Fruit fly (Drosophila melanogaster) whole organism, prepupa: Measurements from ENCODE around the gene Rbbp5.

Experiments used
- CG10669 ChIP-seq: fragments of 200-800 bp; sonication (Bioruptor generic); optimal IDR thresholded peaks from 3 replicates; lab custom pipeline; 2018; ENCODE audit warnings: missing biosample characterization, mild to moderate bottlenecking, missing genetic modification characterization, moderate library complexity
- CG11902 ChIP-seq: fragments of 200-800 bp; sonication (Bioruptor generic); optimal IDR thresholded peaks from 3 replicates; lab custom pipeline; 2016; ENCODE audit warnings: missing biosample characterization, missing genetic modification characterization
- CG15336 ChIP-seq: fragments of 200-800 bp; sonication (Bioruptor generic); IDR thresholded peaks from 2 replicates; pipeline ENCODE4 v1.3.6; 2022; ENCODE audit warnings: missing biosample characterization, missing genetic modification characterization
- CG1621 ChIP-seq: fragments of 200-800 bp; sonication (Bioruptor generic); optimal IDR thresholded peaks from 3 replicates; lab custom pipeline; 2018; ENCODE audit warnings: missing biosample characterization, mild to moderate bottlenecking, missing genetic modification characterization
- CG16779 ChIP-seq: fragments of 200-800 bp; sonication (Bioruptor generic); optimal IDR thresholded peaks from 3 replicates; lab custom pipeline; 2017; ENCODE audit warnings: missing biosample characterization, mild to moderate bottlenecking, missing genetic modification characterization
- CG3032 ChIP-seq: fragments of 200-800 bp; optimal IDR thresholded peaks from 2 replicates; lab custom pipeline; 2019; ENCODE audit warnings: missing biosample characterization, mild to moderate bottlenecking, missing genetic modification characterization, moderate library complexity
- CG31627 ChIP-seq: fragments of 200-800 bp; sonication (Bioruptor generic); optimal IDR thresholded peaks from 3 replicates; lab custom pipeline; 2016; ENCODE audit warnings: missing biosample characterization, missing genetic modification characterization
- CG32006 ChIP-seq: fragments of 200-800 bp; sonication (Bioruptor generic); optimal IDR thresholded peaks from 3 replicates; lab custom pipeline; 2017; ENCODE audit warnings: missing biosample characterization, mild to moderate bottlenecking, missing genetic modification characterization
- CG34406 ChIP-seq: fragments of 200-800 bp; sonication (Bioruptor generic); optimal IDR thresholded peaks from 3 replicates; lab custom pipeline; 2016; ENCODE audit warnings: missing biosample characterization, missing genetic modification characterization
- CG4318 ChIP-seq: fragments of 200-800 bp; sonication (Bioruptor generic); optimal IDR thresholded peaks from 3 replicates; lab custom pipeline; 2017; ENCODE audit warnings: missing biosample characterization, mild to moderate bottlenecking, missing genetic modification characterization
- CG6163 ChIP-seq: fragments of 200-800 bp; sonication (Bioruptor generic); IDR thresholded peaks from 3 replicates; pipeline ENCODE4 v1.3.6; 2022; ENCODE audit warnings: missing biosample characterization, missing genetic modification characterization
- CG6276 ChIP-seq: fragments of 200-800 bp; sonication (Bioruptor generic); optimal IDR thresholded peaks from 2 replicates; lab custom pipeline; 2017; ENCODE audit warnings: missing biosample characterization, mild to moderate bottlenecking, missing genetic modification characterization
- CG6792 ChIP-seq: fragments of 200-800 bp; sonication (Bioruptor generic); optimal IDR thresholded peaks from 3 replicates; lab custom pipeline; 2016; ENCODE audit warnings: missing biosample characterization, missing genetic modification characterization
- CG6808 ChIP-seq: fragments of 200-800 bp; sonication (Bioruptor generic); optimal IDR thresholded peaks from 3 replicates; lab custom pipeline; 2017; ENCODE audit warnings: missing biosample characterization, missing genetic modification characterization, mild to moderate bottlenecking, moderate library complexity, missing genetic modification reagents
- CG7368 ChIP-seq: fragments of 200-800 bp; sonication (Bioruptor generic); optimal IDR thresholded peaks from 3 replicates; lab custom pipeline; 2016; ENCODE audit warnings: missing biosample characterization, missing genetic modification characterization
- CG9139 ChIP-seq: fragments of 200-800 bp; sonication (Bioruptor generic); optimal IDR thresholded peaks from 3 replicates; lab custom pipeline; 2017; ENCODE audit warnings: missing biosample characterization, mild to moderate bottlenecking, missing genetic modification characterization
- Eip75B ChIP-seq: fragments of 200-800 bp; sonication (Bioruptor generic); optimal IDR thresholded peaks from 3 replicates; lab custom pipeline; 2016; ENCODE audit warnings: missing biosample characterization, missing genetic modification characterization
- Eip78C ChIP-seq: fragments of 200-800 bp; sonication (Bioruptor generic); peaks from one replicate; lab custom pipeline; 2016; ENCODE audit warnings: missing biosample characterization, missing genetic modification characterization
- Eip93F ChIP-seq: fragments of 200-800 bp; sonication (Bioruptor generic); optimal IDR thresholded peaks from 2 replicates; lab custom pipeline; 2016; ENCODE audit warnings: missing biosample characterization, mild to moderate bottlenecking, missing genetic modification characterization
- Ets21C ChIP-seq: fragments of 200-800 bp; sonication (Bioruptor generic); optimal IDR thresholded peaks from 3 replicates; lab custom pipeline; 2016; ENCODE audit warnings: missing biosample characterization, missing genetic modification characterization
- Gug ChIP-seq: fragments of 200-800 bp; sonication (Bioruptor generic); IDR thresholded peaks from 2 replicates; pipeline ENCODE4 v1.3.6; 2022; ENCODE audit warnings: missing biosample characterization, missing genetic modification characterization
- Hr39 ChIP-seq: fragments of 200-800 bp; sonication (Bioruptor generic); optimal IDR thresholded peaks from 2 replicates; lab custom pipeline; 2016; ENCODE audit warnings: missing biosample characterization, missing genetic modification characterization
- Hr4 ChIP-seq: fragments of 200-800 bp; sonication (Bioruptor generic); optimal IDR thresholded peaks from 3 replicates; lab custom pipeline; 2016; ENCODE audit warnings: missing biosample characterization, missing genetic modification characterization
- Lpt ChIP-seq: fragments of 200-800 bp; sonication (Bioruptor generic); optimal IDR thresholded peaks from 3 replicates; lab custom pipeline; 2016; ENCODE audit warnings: missing biosample characterization, missing genetic modification characterization
- Met ChIP-seq: fragments of 200-800 bp; sonication (Bioruptor generic); optimal IDR thresholded peaks from 3 replicates; lab custom pipeline; 2016; ENCODE audit warnings: missing biosample characterization, missing genetic modification characterization
- OdsH ChIP-seq: fragments of 200-800 bp; sonication (Bioruptor generic); optimal IDR thresholded peaks from 3 replicates; lab custom pipeline; 2016; ENCODE audit warnings: missing biosample characterization, missing genetic modification characterization
- Smox ChIP-seq: fragments of 200-800 bp; sonication (Bioruptor generic); optimal IDR thresholded peaks from 3 replicates; lab custom pipeline; 2016; ENCODE audit warnings: missing biosample characterization, missing genetic modification characterization
- Sox102F ChIP-seq: fragments of 200-800 bp; sonication (Bioruptor generic); optimal IDR thresholded peaks from 2 replicates; lab custom pipeline; 2016; ENCODE audit warnings: missing biosample characterization, mild to moderate bottlenecking, missing genetic modification characterization
- Sox15 ChIP-seq: fragments of 200-800 bp; sonication (Bioruptor generic); optimal IDR thresholded peaks from 3 replicates; lab custom pipeline; 2016; ENCODE audit warnings: missing biosample characterization, missing genetic modification characterization
- achi ChIP-seq: fragments of 200-800 bp; sonication (Bioruptor generic); optimal IDR thresholded peaks from 3 replicates; lab custom pipeline; 2016; ENCODE audit warnings: missing biosample characterization, missing genetic modification characterization
- cyc ChIP-seq: fragments of 200-800 bp; sonication (Bioruptor generic); optimal IDR thresholded peaks from 3 replicates; lab custom pipeline; 2016; ENCODE audit warnings: missing biosample characterization, missing genetic modification characterization
- eg ChIP-seq: fragments of 200-800 bp; sonication (Bioruptor generic); IDR thresholded peaks from 3 replicates; pipeline ENCODE4 v1.3.6; 2022; ENCODE audit warnings: missing biosample characterization, missing genetic modification characterization
- esn ChIP-seq: fragments of 200-800 bp; sonication (Bioruptor generic); optimal IDR thresholded peaks from 2 replicates; lab custom pipeline; 2016; ENCODE audit warnings: missing biosample characterization, mild to moderate bottlenecking, missing genetic modification characterization, moderate library complexity
- fd85E ChIP-seq: fragments of 200-800 bp; sonication (Bioruptor generic); optimal IDR thresholded peaks from 3 replicates; lab custom pipeline; 2016; ENCODE audit warnings: missing biosample characterization, missing genetic modification characterization
- fkh ChIP-seq: fragments of 200-800 bp; sonication (Bioruptor generic); optimal IDR thresholded peaks from 3 replicates; lab custom pipeline; 2017; ENCODE audit warnings: missing biosample characterization, mild to moderate bottlenecking, missing genetic modification characterization, moderate library complexity
- lz ChIP-seq: fragments of 200-800 bp; sonication (Bioruptor generic); optimal IDR thresholded peaks from 3 replicates; lab custom pipeline; 2016; ENCODE audit warnings: missing biosample characterization, missing genetic modification characterization
- net ChIP-seq: fragments of 200-800 bp; sonication (Bioruptor generic); optimal IDR thresholded peaks from 3 replicates; lab custom pipeline; 2016; ENCODE audit warnings: missing biosample characterization, missing genetic modification characterization
- salr ChIP-seq, 2 experiments: fragments of 200-800 bp; sonication (Bioruptor generic); optimal IDR thresholded peaks; 3 replicates each; lab custom pipeline; 2016 to 2018; ENCODE audit warnings: missing biosample characterization in 2 of 2, missing genetic modification characterization in 2 of 2, mild to moderate bottlenecking in 1 of 2
- spab ChIP-seq: fragments of 200-800 bp; sonication (Bioruptor generic); optimal IDR thresholded peaks from 2 replicates; lab custom pipeline; 2017; ENCODE audit warnings: missing biosample characterization, mild to moderate bottlenecking, missing genetic modification characterization, missing genetic modification reagents
- svp ChIP-seq: fragments of 200-800 bp; sonication (Bioruptor generic); peaks from one replicate; lab custom pipeline; 2016; ENCODE audit warnings: missing biosample characterization, missing genetic modification characterization
- topi ChIP-seq: fragments of 200-800 bp; sonication (Bioruptor generic); optimal IDR thresholded peaks from 3 replicates; lab custom pipeline; 2016; ENCODE audit warnings: missing biosample characterization, missing genetic modification characterization
- vri ChIP-seq: fragments of 200-800 bp; sonication (Bioruptor generic); optimal IDR thresholded peaks from 3 replicates; lab custom pipeline; 2016; ENCODE audit warnings: missing biosample characterization, mild to moderate bottlenecking, missing genetic modification characterization

Gene Rbbp5

dm6 chr3L:20385969-20386370, 38.2 kb upstream of the Rbbp5 start:
- TF ChIP-seq Eip75B (GFP tag; lab: Kevin White, UChicago): no peak
- TF ChIP-seq Met (GFP tag; lab: Kevin White, UChicago): no peak
- no peak for TF ChIP-seq Sox102F (GFP tag; lab: Kevin White, UChicago)
- no peak for TF ChIP-seq CG6792 (GFP tag; lab: Kevin White, UChicago)
- no peak for TF ChIP-seq Hr39
- no peak for TF ChIP-seq eg (GFP tag; lab: Robert Waterston, UW)
- TF ChIP-seq svp (GFP tag; lab: Kevin White, UChicago): peak; percentile 98
- TF ChIP-seq fkh (GFP tag; lab: Kevin White, UChicago): peak; percentile 57
- no peak for TF ChIP-seq Eip93F
- peak; percentile 4 for TF ChIP-seq CG1621
- TF ChIP-seq vri (GFP tag; lab: Kevin White, UChicago): no peak
- TF ChIP-seq Hr4: no peak
- peak; percentile 18; the same call in 1 of the 2 replicates for TF ChIP-seq CG15336 (GFP tag; lab: Robert Waterston, UW)
- no peak for TF ChIP-seq CG16779 (tag; lab: Kevin White, UChicago)
- peak; percentile 50 for TF ChIP-seq CG6276 (GFP tag; lab: Kevin White, UChicago)
- no peak for TF ChIP-seq cyc (GFP tag; lab: Kevin White, UChicago)

- TF ChIP-seq CG1621 (no peak), CG6808 (peak; percentile 17), CG6792 (GFP tag; lab: Kevin White, UChicago) (no peak), cyc (GFP tag; lab: Kevin White, UChicago) (no peak), Eip78C (GFP tag; lab: Kevin White, UChicago) (peak; percentile 17), Sox15 (no peak), CG31627 (no peak), Ets21C (GFP tag; lab: Kevin White, UChicago) (no peak), vri (GFP tag; lab: Kevin White, UChicago) (peak; percentile 69), fkh (GFP tag; lab: Kevin White, UChicago) (peak; percentile 46), Gug (no peak), Hr39 (no peak)
Observed at dm6 chr3L:20385408-20385807, 37.7 kb upstream of the Rbbp5 start.

DNA sequence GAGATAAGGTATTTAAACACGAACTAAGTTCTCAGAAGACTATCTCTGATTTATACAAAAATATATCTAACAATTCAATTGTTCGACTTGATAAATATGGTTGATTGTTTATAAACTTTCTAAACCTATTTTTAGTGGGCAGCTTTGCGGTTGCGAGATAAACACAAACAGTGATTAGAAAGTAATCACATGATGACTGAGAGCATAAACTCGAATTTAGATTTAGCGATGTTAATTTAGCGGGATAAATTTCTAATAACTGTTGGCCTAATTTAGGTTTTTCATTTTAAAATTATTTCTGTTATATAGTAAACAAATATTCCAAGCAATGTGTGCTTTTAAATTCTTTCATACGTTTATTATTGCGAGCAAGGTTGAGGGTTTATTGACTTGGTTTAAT, 37.3 kb upstream of the Rbbp5 start:
- TF ChIP-seq salr (GFP tag; optimal IDR thresholded peaks at IDR 0.05; lab: Kevin White, UChicago) (no peak), Lpt (GFP tag; lab: Kevin White, UChicago) (no peak), CG10669 (GFP tag; lab: Kevin White, UChicago) (no peak), Smox (GFP tag; lab: Kevin White, UChicago) (no peak), Eip78C (GFP tag; lab: Kevin White, UChicago) (peak; percentile 52), vri (GFP tag; lab: Kevin White, UChicago) (no peak)

DNA sequence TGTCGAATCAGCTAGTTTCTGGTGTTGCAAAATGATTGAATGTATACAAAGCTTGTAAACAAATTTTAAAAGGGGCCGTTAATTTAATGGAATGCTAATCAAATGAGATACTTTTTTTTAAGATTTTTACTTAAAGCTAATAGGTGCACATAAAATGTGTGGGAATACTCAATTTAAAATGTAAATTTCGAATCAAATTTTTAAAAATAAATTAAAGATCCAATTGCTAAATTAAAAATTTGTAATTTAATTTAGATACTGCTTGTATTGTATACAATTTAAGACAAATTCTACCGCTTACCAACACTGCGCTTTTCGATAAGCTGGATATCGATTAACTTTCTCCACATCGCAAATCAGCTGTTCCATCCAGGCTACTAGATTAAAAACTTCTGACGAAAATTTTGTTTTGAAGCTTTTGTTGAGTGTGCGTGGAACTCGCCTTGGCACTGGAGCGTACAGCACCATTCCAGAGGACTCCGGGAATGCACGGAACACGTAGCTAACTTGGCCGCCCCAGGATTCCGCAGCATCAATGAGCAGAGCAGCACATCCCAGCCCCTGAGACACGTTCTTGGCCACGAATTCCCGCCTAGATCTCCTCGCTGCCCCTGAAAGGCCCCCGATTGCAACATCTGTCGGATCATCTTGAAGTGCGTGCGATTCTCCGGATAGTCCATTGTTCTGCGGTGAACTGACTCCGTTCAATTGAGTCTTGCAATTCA, 36.5 kb upstream of the Rbbp5 start, which contains the start of the genes CG5498 and fbl:
Gene CG5498 (minus strand): TSS at position 24 of the 725 bp plus-strand sequence.
Gene fbl (plus strand): TSS at position 344 of the 725 bp plus-strand sequence.
- TF ChIP-seq vri (GFP tag; lab: Kevin White, UChicago): peak; percentile 38
- peak; percentile 59 for TF ChIP-seq net (GFP tag; lab: Kevin White, UChicago)
- TF ChIP-seq Met (GFP tag; lab: Kevin White, UChicago): peak; percentile 78
- TF ChIP-seq CG31627: peak; percentile 81
- TF ChIP-seq Eip78C (GFP tag; lab: Kevin White, UChicago): peak; percentile 94
- TF ChIP-seq Hr4: peak; percentile 70
- TF ChIP-seq achi (GFP tag; lab: Kevin White, UChicago): peak; percentile 77
- TF ChIP-seq CG3032: peak; percentile 66
- peak; percentile 65 for TF ChIP-seq Hr39
- TF ChIP-seq salr (GFP tag; optimal IDR thresholded peaks at IDR 0.05; lab: Kevin White, UChicago): peak in 1 of 2 experiments; percentile 76
- TF ChIP-seq svp (GFP tag; lab: Kevin White, UChicago): peak; percentile 87
- peak; percentile 80 for TF ChIP-seq topi (GFP tag; lab: Kevin White, UChicago)
- peak; percentile 75 for TF ChIP-seq OdsH (GFP tag; lab: Kevin White, UChicago)
- peak; percentile 80 for TF ChIP-seq Smox (GFP tag; lab: Kevin White, UChicago)
- TF ChIP-seq CG32006 (GFP tag; lab: Kevin White, UChicago): peak; percentile 69
- no peak for TF ChIP-seq CG1621
- peak; percentile 80 for TF ChIP-seq CG34406
- peak; percentile 76 for TF ChIP-seq lz (GFP tag; lab: Kevin White, UChicago)
- TF ChIP-seq CG4318: peak; percentile 32
- TF ChIP-seq CG6276 (GFP tag; lab: Kevin White, UChicago): no peak
- peak; percentile 61 for TF ChIP-seq CG7368 (GFP tag; lab: Kevin White, UChicago)
- TF ChIP-seq CG6163: peak; percentile 68
- peak; percentile 71 for TF ChIP-seq CG6792 (GFP tag; lab: Kevin White, UChicago)
- peak; percentile 23 for TF ChIP-seq fd85E (GFP tag; lab: Kevin White, UChicago)
- peak; percentile 54 for TF ChIP-seq CG11902 (GFP tag; lab: Kevin White, UChicago)
- peak; percentile 86 for TF ChIP-seq fkh (GFP tag; lab: Kevin White, UChicago)
- TF ChIP-seq CG9139 (GFP tag; lab: Kevin White, UChicago): peak; percentile 24
- peak; percentile 87 for TF ChIP-seq esn
- TF ChIP-seq spab: no peak
- TF ChIP-seq eg (GFP tag; lab: Robert Waterston, UW): peak; percentile 69
